Worm (Caenorhabditis elegans): Measurements from ENCODE around the gene T28D9.4.

DNA sequence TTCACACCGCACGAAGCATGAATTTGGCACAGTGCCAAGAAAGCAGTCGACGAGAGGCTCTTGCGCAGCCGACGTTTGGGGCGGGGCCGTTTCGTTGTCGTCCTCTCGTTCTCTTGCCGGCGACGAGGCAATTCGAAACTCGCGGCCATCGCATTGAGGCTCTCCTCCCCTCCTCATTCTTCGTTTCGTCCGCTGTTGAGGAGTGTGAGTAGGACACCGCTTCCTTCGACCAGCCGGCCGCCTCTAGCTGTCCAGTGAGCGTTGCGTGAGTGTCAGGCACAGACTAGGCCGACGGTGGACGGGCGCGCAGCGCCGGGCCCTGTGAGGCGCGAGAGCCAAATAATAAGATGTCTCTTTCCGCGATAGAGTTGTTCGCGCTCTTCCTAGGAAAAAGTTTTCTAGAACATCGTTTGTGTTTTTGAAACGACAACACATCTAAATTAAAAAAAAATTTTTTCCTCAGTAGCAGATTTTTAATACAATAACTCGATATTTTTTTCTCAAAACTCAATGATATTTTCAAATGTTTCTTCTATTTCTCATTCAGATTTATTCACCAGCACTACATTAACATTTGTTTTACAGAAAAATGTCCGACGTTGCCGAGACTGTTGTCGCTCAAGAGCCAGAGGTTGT, 15.2 kb downstream of the T28D9.4 start, which contains the start of the genes T28D9.11 and T28D9.1:
- TF ChIP-seq dve-1 (tag; optimal IDR thresholded peaks at IDR 0.05): peak; percentile 5
- peak; percentile 67 for TF ChIP-seq tbx-2 (tag; optimal IDR thresholded peaks at IDR 0.05)
- TF ChIP-seq hlh-13 (GFP tag; optimal IDR thresholded peaks at IDR 0.05): no peak
